Fruit fly (Drosophila melanogaster) whole organism, embryonic: ENCODE data around the gene Cbl.

Source experiments
- ATbp ChIP-seq: fragments of 200-800 bp; sonication (Bioruptor generic); optimal IDR thresholded peaks from 2 replicates; lab custom pipeline; 2017; ENCODE audit warnings: missing biosample characterization, mild to moderate bottlenecking, missing genetic modification characterization, missing genetic modification reagents
- Bdp1 ChIP-seq: fragments of 200-800 bp; sonication (Bioruptor generic); optimal IDR thresholded peaks from 3 replicates; lab custom pipeline; 2016; ENCODE audit warnings: missing biosample characterization, missing genetic modification characterization
- C15 ChIP-seq: fragments of 200-800 bp; sonication (Bioruptor generic); IDR thresholded peaks from 3 replicates; pipeline ENCODE4 v1.3.6; 2022; ENCODE audit warnings: missing biosample characterization, missing genetic modification characterization
- CG10209 ChIP-seq: fragments of 200-800 bp; sonication (Bioruptor generic); optimal IDR thresholded peaks from 3 replicates; lab custom pipeline; 2017; ENCODE audit warnings: missing biosample characterization, mild to moderate bottlenecking, missing genetic modification characterization, missing genetic modification reagents
- CG10979 ChIP-seq: fragments of 200-800 bp; sonication (Bioruptor generic); optimal IDR thresholded peaks from 2 replicates; lab custom pipeline; 2018; ENCODE audit warnings: missing biosample characterization, mild to moderate bottlenecking, missing genetic modification characterization, moderate library complexity
- CG11695 ChIP-seq: fragments of 200-800 bp; sonication (Bioruptor generic); IDR thresholded peaks from 3 replicates; pipeline ENCODE4 v1.3.6; 2022; ENCODE audit warnings: missing biosample characterization, missing genetic modification characterization
- CG12391 ChIP-seq: fragments of 200-800 bp; sonication (Bioruptor generic); optimal IDR thresholded peaks from 3 replicates; lab custom pipeline; 2018; ENCODE audit warnings: missing biosample characterization, mild to moderate bottlenecking, missing genetic modification characterization, moderate library complexity
- CG14710 ChIP-seq: fragments of 200-800 bp; sonication (Bioruptor generic); optimal IDR thresholded peaks from 3 replicates; lab custom pipeline; 2019; ENCODE audit warnings: missing biosample characterization, mild to moderate bottlenecking, missing genetic modification characterization, moderate library complexity
- CG17328 ChIP-seq: fragments of 200-800 bp; sonication (Bioruptor generic); IDR thresholded peaks from 2 replicates; pipeline ENCODE4 v1.3.6; 2022; ENCODE audit warnings: missing biosample characterization, missing genetic modification characterization
- CG17361 ChIP-seq: fragments of 200-800 bp; sonication (Bioruptor generic); IDR thresholded peaks from 3 replicates; pipeline ENCODE4 v1.3.6; 2022; ENCODE audit warnings: missing biosample characterization, missing genetic modification characterization
- CG2199 ChIP-seq: fragments of 200-800 bp; sonication (Bioruptor generic); IDR thresholded peaks from 3 replicates; pipeline ENCODE4 v1.3.6; 2022; ENCODE audit warnings: missing biosample characterization, missing genetic modification characterization
- CG30403 ChIP-seq: fragments of 200-800 bp; sonication (Bioruptor generic); optimal IDR thresholded peaks from 3 replicates; lab custom pipeline; 2016; ENCODE audit warnings: missing biosample characterization, missing genetic modification characterization
- CG32532 ChIP-seq: fragments of 200-800 bp; sonication (Bioruptor generic); IDR thresholded peaks from 2 replicates; pipeline ENCODE4 v1.3.6; 2022; ENCODE audit warnings: missing biosample characterization, missing genetic modification characterization
- CG32772 ChIP-seq: fragments of 200-800 bp; sonication (Bioruptor generic); IDR thresholded peaks from 2 replicates; pipeline ENCODE4 v1.3.6; 2022; ENCODE audit warnings: missing biosample characterization, missing genetic modification characterization
- CG4282 ChIP-seq: fragments of 200-800 bp; sonication (Bioruptor generic); optimal IDR thresholded peaks from 2 replicates; lab custom pipeline; 2016; ENCODE audit warnings: missing biosample characterization, missing genetic modification characterization
- CG4820 ChIP-seq: fragments of 200-800 bp; sonication (Bioruptor generic); optimal IDR thresholded peaks from 3 replicates; lab custom pipeline; 2016; ENCODE audit warnings: missing biosample characterization, missing genetic modification characterization
- CG6175 ChIP-seq: fragments of 200-800 bp; sonication (Bioruptor generic); IDR thresholded peaks from 3 replicates; pipeline ENCODE4 v1.3.6; 2022; ENCODE audit warnings: missing biosample characterization, missing genetic modification characterization
- CG6272 ChIP-seq: fragments of 200-800 bp; sonication (Bioruptor generic); IDR thresholded peaks from 2 replicates; pipeline ENCODE4 v1.3.6; 2022; ENCODE audit warnings: missing biosample characterization, missing genetic modification characterization
- CG6791 ChIP-seq: fragments of 200-800 bp; sonication (Bioruptor generic); IDR thresholded peaks from 3 replicates; pipeline ENCODE4 v1.3.6; 2022; ENCODE audit warnings: missing biosample characterization, missing genetic modification characterization; ENCODE audit not compliant: partially characterized antibody
- Chrac-16 ChIP-seq: fragments of 200-800 bp; sonication (Bioruptor generic); optimal IDR thresholded peaks from 3 replicates; lab custom pipeline; 2016; ENCODE audit warnings: missing biosample characterization, missing genetic modification characterization
- Ptx1 ChIP-seq: fragments of 200-800 bp; sonication (Bioruptor generic); IDR thresholded peaks from 2 replicates; pipeline ENCODE4 v1.3.6; 2022; ENCODE audit warnings: missing biosample characterization, missing genetic modification characterization
- Rfx ChIP-seq: fragments of 200-800 bp; sonication (Bioruptor generic); IDR thresholded peaks from 2 replicates; pipeline ENCODE4 v1.3.6; 2022; ENCODE audit warnings: missing biosample characterization, missing genetic modification characterization
- Xrp1 ChIP-seq: fragments of 200-800 bp; sonication (Bioruptor generic); IDR thresholded peaks from 2 replicates; pipeline ENCODE4 v1.3.6; 2022; ENCODE audit warnings: missing biosample characterization, missing genetic modification characterization
- ap ChIP-seq: fragments of 200-800 bp; sonication (Bioruptor generic); IDR thresholded peaks from 2 replicates; pipeline ENCODE4 v1.3.6; 2022; ENCODE audit warnings: missing biosample characterization, missing genetic modification characterization
- dysf ChIP-seq: fragments of 200-800 bp; sonication (Bioruptor generic); IDR thresholded peaks from 3 replicates; pipeline ENCODE4 v1.3.6; 2022; ENCODE audit warnings: missing biosample characterization, missing genetic modification characterization
- eve ChIP-seq, 2 experiments: fragments of >200 bp; optimal IDR thresholded peaks; 2 replicates each; lab custom pipeline; 2017; ENCODE audit warnings: missing biosample characterization in 2 of 2, missing genetic modification characterization in 2 of 2
- ind ChIP-seq: fragments of 200-800 bp; sonication (Bioruptor generic); optimal IDR thresholded peaks from 3 replicates; lab custom pipeline; 2016; ENCODE audit warnings: missing biosample characterization, missing genetic modification characterization
- ken ChIP-seq: fragments of 200-800 bp; sonication (Bioruptor generic); IDR thresholded peaks from 3 replicates; pipeline ENCODE4 v1.3.6; 2022; ENCODE audit warnings: missing biosample characterization, missing genetic modification characterization
- lbe ChIP-seq: fragments of 200-800 bp; sonication (Bioruptor generic); optimal IDR thresholded peaks from 2 replicates; lab custom pipeline; 2016; ENCODE audit warnings: missing biosample characterization, mild to moderate bottlenecking, missing genetic modification characterization
- mam ChIP-seq: fragments of 200-800 bp; sonication (Bioruptor generic); optimal IDR thresholded peaks from 3 replicates; lab custom pipeline; 2016; ENCODE audit warnings: missing biosample characterization, missing genetic modification characterization
- pan ChIP-seq, 4 experiments: fragments of >200 bp in 3 of 4; fragments of 200-800 bp in 1 of 4; sonication (Bioruptor generic) in 1 of 4; optimal IDR thresholded peaks in 3 of 4; IDR thresholded peaks in 1 of 4; 2 replicates each; pipeline versions ENCODE4 v1.3.6 to Lab custom; 2017 to 2022; ENCODE audit warnings: missing biosample characterization in 2 of 4, missing genetic modification characterization in 2 of 4, mixed read lengths in 1 of 4
- pita ChIP-seq: fragments of 200-800 bp; sonication (Bioruptor generic); optimal IDR thresholded peaks from 2 replicates; lab custom pipeline; 2017; ENCODE audit warnings: missing biosample characterization, mild to moderate bottlenecking, missing genetic modification characterization
- pros ChIP-seq: fragments of 200-800 bp; sonication (Bioruptor generic); optimal IDR thresholded peaks from 3 replicates; lab custom pipeline; 2019; ENCODE audit warnings: missing biosample characterization, mild to moderate bottlenecking, missing genetic modification characterization, moderate library complexity
- pum ChIP-seq: fragments of 200-800 bp; sonication (Bioruptor generic); optimal IDR thresholded peaks from 2 replicates; lab custom pipeline; 2016; ENCODE audit warnings: missing biosample characterization, missing genetic modification characterization
- ro ChIP-seq: fragments of 200-800 bp; sonication (Bioruptor generic); IDR thresholded peaks from 2 replicates; pipeline ENCODE4 v1.3.6; 2022; ENCODE audit warnings: missing biosample characterization, missing genetic modification characterization
- sisA ChIP-seq: fragments of 200-800 bp; sonication (Bioruptor generic); IDR thresholded peaks from 2 replicates; pipeline ENCODE4 v1.3.6; 2022; ENCODE audit warnings: missing biosample characterization, missing genetic modification characterization
- sqz ChIP-seq: fragments of 200-800 bp; sonication (Bioruptor generic); optimal IDR thresholded peaks from 3 replicates; lab custom pipeline; 2018; ENCODE audit warnings: missing biosample characterization, mild to moderate bottlenecking, missing genetic modification characterization
- stwl ChIP-seq: fragments of 200-800 bp; sonication (Bioruptor generic); optimal IDR thresholded peaks from 3 replicates; lab custom pipeline; 2018; ENCODE audit warnings: missing biosample characterization, mild to moderate bottlenecking, missing genetic modification characterization, moderate library complexity
- vvl ChIP-seq: fragments of 200-800 bp; sonication (Bioruptor generic); IDR thresholded peaks from 2 replicates; pipeline ENCODE4 v1.3.6; 2022; ENCODE audit warnings: missing biosample characterization, missing genetic modification characterization
- zen ChIP-seq: fragments of 200-800 bp; sonication (Bioruptor generic); optimal IDR thresholded peaks from 3 replicates; lab custom pipeline; 2018; ENCODE audit warnings: missing biosample characterization, mild to moderate bottlenecking, missing genetic modification characterization, moderate library complexity
- zfh2 ChIP-seq: fragments of 200-800 bp; sonication (Bioruptor generic); optimal IDR thresholded peaks from 2 replicates; lab custom pipeline; 2016; ENCODE audit warnings: missing biosample characterization, missing genetic modification characterization

Gene Cbl

dm6 chr3L:8398763-8399445 lies 25.9 kb upstream of the Cbl start (continued):
- TF ChIP-seq CG6272 (GFP tag; lab: Robert Waterston, UW): peak; percentile 31; the same call in 1 of the 2 replicates
- no peak for TF ChIP-seq Bdp1 (GFP tag; lab: Kevin White, UChicago)
- TF ChIP-seq C15 (GFP tag; lab: Robert Waterston, UW): no peak
- peak; percentile 52; the same call in 1 of the 2 replicates for TF ChIP-seq Ptx1 (GFP tag; lab: Robert Waterston, UW)
- TF ChIP-seq CG12391: peak; percentile 16
- no peak for TF ChIP-seq CG6175 (GFP tag; lab: Robert Waterston, UW)
- no peak for TF ChIP-seq CG17361
- peak; percentile 51; the same call in 1 of the 2 replicates for TF ChIP-seq sisA (GFP tag; lab: Robert Waterston, UW)
- TF ChIP-seq ATbp (GFP tag; lab: Kevin White, UChicago): peak; percentile 19
- peak; percentile 27 for TF ChIP-seq pum (GFP tag; lab: Kevin White, UChicago)
- TF ChIP-seq vvl: peak; percentile 20; the same call in 1 of the 2 replicates
- 0 out of 3 replicates have a peak, but pooled peaks have one; percentile 25 for TF ChIP-seq CG6791 (GFP tag; lab: Robert Waterston, UW)
- TF ChIP-seq zen: peak; percentile 21
- TF ChIP-seq CG32772 (GFP tag; lab: Robert Waterston, UW): peak; percentile 50
- TF ChIP-seq dysf (GFP tag; lab: Robert Waterston, UW): 0 out of 3 replicates have a peak, but pooled peaks have one; percentile 6
- peak; percentile 23 for TF ChIP-seq CG4820 (GFP tag; lab: Kevin White, UChicago)
- peak; percentile 34 for TF ChIP-seq CG30403
- TF ChIP-seq eve (GFP tag; optimal IDR thresholded peaks at IDR 0.05; lab: Kevin White, UChicago): no peak
- peak; percentile 51; the same call in 1 of the 3 replicates for TF ChIP-seq ken (GFP tag; lab: Robert Waterston, UW)
- TF ChIP-seq Xrp1 (GFP tag; lab: Robert Waterston, UW): peak; percentile 64; the same call in 1 of the 2 replicates
- TF ChIP-seq CG11695 (GFP tag; lab: Robert Waterston, UW): 0 out of 3 replicates have a peak, but pooled peaks have one; percentile 16
- TF ChIP-seq CG10979 (tag; lab: Kevin White, UChicago): peak; percentile 47
- TF ChIP-seq Chrac-16 (GFP tag; lab: Kevin White, UChicago): peak; percentile 43
- no peak for TF ChIP-seq CG10209 (GFP tag; lab: Kevin White, UChicago)
- TF ChIP-seq ro (GFP tag; lab: Robert Waterston, UW): no peak
- TF ChIP-seq CG4282 (GFP tag; lab: Kevin White, UChicago): no peak
- TF ChIP-seq mam (GFP tag; lab: Kevin White, UChicago): peak; percentile 42
- TF ChIP-seq pita (GFP tag; lab: Kevin White, UChicago): no peak
- TF ChIP-seq pan (optimal IDR thresholded peaks at IDR 0.05; lab: Kevin White, UChicago): no peak
- peak in 1 of 2 experiments; percentile 15 for TF ChIP-seq pan (GFP tag; optimal IDR thresholded peaks at IDR 0.05 in 1 of 2, IDR thresholded peaks at IDR 0.05 in 1 of 2)
- TF ChIP-seq CG32532: peak; percentile 47; the same call in 1 of the 2 replicates
- TF ChIP-seq sqz (GFP tag; lab: Kevin White, UChicago): no peak
- peak; percentile 29 for TF ChIP-seq zfh2 (GFP tag; lab: Kevin White, UChicago)
- TF ChIP-seq Rfx (GFP tag; lab: Robert Waterston, UW): 0 out of 2 replicates have a peak, but pooled peaks have one; percentile 33
- TF ChIP-seq CG2199 (GFP tag; lab: Robert Waterston, UW): 0 out of 3 replicates have a peak, but pooled peaks have one; percentile 18
- TF ChIP-seq ap: no peak
- peak; percentile 6 for TF ChIP-seq CG14710
- 0 out of 2 replicates have a peak, but pooled peaks have one; percentile 16 for TF ChIP-seq CG17328 (GFP tag; lab: Robert Waterston, UW)
- peak; percentile 56 for TF ChIP-seq ind (GFP tag; lab: Kevin White, UChicago)
- TF ChIP-seq pros (GFP tag; lab: Kevin White, UChicago): no peak
- no peak for TF ChIP-seq stwl (tag; lab: Kevin White, UChicago)
- peak; percentile 68 for TF ChIP-seq lbe (GFP tag; lab: Kevin White, UChicago)
